Worm (Caenorhabditis elegans) whole organism, young adult: ENCODE results near the gene cyp-35A4.

Experiments
- B0261.1 ChIP-seq: sonication (generic microtip); optimal IDR thresholded peaks from 2 replicates; lab custom pipeline; 2016; ENCODE audit warnings: mild to moderate bottlenecking, missing genetic modification characterization, moderate library complexity, missing compliant biosample characterization
- B0336.3 ChIP-seq: fragments of 200-800 bp; sonication (Bioruptor generic); IDR thresholded peaks from 2 replicates; pipeline ENCODE4 v1.3.6; 2022; ENCODE audit warnings: missing genetic modification characterization, missing compliant biosample characterization
- F49E8.2 ChIP-seq: sonication (generic microtip); optimal IDR thresholded peaks from 3 replicates; lab custom pipeline; 2017; ENCODE audit warnings: missing genetic modification characterization, mild to moderate bottlenecking, missing compliant biosample characterization, antibody characterized with exemption, moderate library complexity; ENCODE audit not compliant: insufficient read depth
- T07F8.4 ChIP-seq: sonication (generic microtip); optimal IDR thresholded peaks from 2 replicates; lab custom pipeline; 2016; ENCODE audit warnings: mild to moderate bottlenecking, missing genetic modification characterization, moderate library complexity, missing compliant biosample characterization
- Y95B8A.8 ChIP-seq: fragments of 200-800 bp; sonication (Bioruptor generic); IDR thresholded peaks from 2 replicates; pipeline ENCODE4 v1.3.6; 2022; ENCODE audit warnings: missing genetic modification reagents, missing genetic modification characterization, missing compliant biosample characterization
- athp-1 ChIP-seq: sonication (generic microtip); optimal IDR thresholded peaks from 2 replicates; lab custom pipeline; 2017; ENCODE audit warnings: mild to moderate bottlenecking, missing genetic modification characterization, missing compliant biosample characterization
- attf-6 ChIP-seq: fragments of 200-800 bp; sonication (Bioruptor generic); IDR thresholded peaks from 2 replicates; pipeline ENCODE4 v1.3.6; 2022; ENCODE audit warnings: missing genetic modification reagents, missing genetic modification characterization, missing compliant biosample characterization
- ceh-58 ChIP-seq: fragments of 200-800 bp; sonication (Bioruptor generic); IDR thresholded peaks from 2 replicates; pipeline ENCODE4 v1.3.6; 2022; ENCODE audit warnings: missing genetic modification characterization, missing compliant biosample characterization
- ceh-91 ChIP-seq: fragments of 200-800 bp; sonication (Bioruptor generic); IDR thresholded peaks from 2 replicates; pipeline ENCODE4 v1.3.6; 2022; ENCODE audit warnings: missing genetic modification reagents, missing genetic modification characterization, missing compliant biosample characterization
- ekl-4 ChIP-seq: fragments of 200-800 bp; sonication (Bioruptor generic); IDR thresholded peaks from 2 replicates; pipeline ENCODE4 v1.3.6; 2022; ENCODE audit warnings: missing genetic modification reagents, missing genetic modification characterization, missing compliant biosample characterization
- let-526 ChIP-seq: fragments of 200-800 bp; sonication (Bioruptor generic); IDR thresholded peaks from 2 replicates; pipeline ENCODE4 v1.3.6; 2022; ENCODE audit warnings: missing genetic modification reagents, missing genetic modification characterization, missing compliant biosample characterization
- lin-40 ChIP-seq: sonication (generic microtip); optimal IDR thresholded peaks from 2 replicates; lab custom pipeline; 2016; ENCODE audit warnings: missing genetic modification characterization, mild to moderate bottlenecking, missing compliant biosample characterization, missing genotype, missing genetic modification reagents
- madf-6 ChIP-seq: fragments of 200-800 bp; sonication (Bioruptor generic); IDR thresholded peaks from 2 replicates; pipeline ENCODE4 v1.3.6; 2022; ENCODE audit warnings: missing genetic modification reagents, missing genetic modification characterization, missing compliant biosample characterization
- mxl-1 ChIP-seq: sonication (generic microtip); optimal IDR thresholded peaks from 2 replicates; lab custom pipeline; 2016; ENCODE audit warnings: missing genetic modification characterization, missing compliant biosample characterization
- nfya-2 ChIP-seq: fragments of 200-800 bp; sonication (Bioruptor generic); IDR thresholded peaks from 2 replicates; pipeline ENCODE4 v1.3.6; 2022; ENCODE audit warnings: missing genetic modification reagents, missing genetic modification characterization, missing compliant biosample characterization
- nhr-27 ChIP-seq: fragments of 200-800 bp; sonication (Bioruptor generic); optimal IDR thresholded peaks from 2 replicates; lab custom pipeline; 2018; ENCODE audit warnings: mild to moderate bottlenecking, missing genetic modification characterization, moderate library complexity, missing compliant biosample characterization
- repo-1 ChIP-seq: sonication (generic microtip); optimal IDR thresholded peaks from 2 replicates; lab custom pipeline; 2017; ENCODE audit warnings: mild to moderate bottlenecking, missing genetic modification characterization, missing compliant biosample characterization
- rpc-1 ChIP-seq, 2 experiments: fragments of 150-350 bp in 1 of 2; sonication (generic microtip) in 1 of 2; optimal IDR thresholded peaks; 2 replicates each; lab custom pipeline; 2014 to 2018; ENCODE audit warnings: missing biosample characterization in 1 of 2, missing genetic modification characterization in 1 of 2, missing genetic modification reagents in 1 of 2, missing genotype in 1 of 2
- snpc-1.3 ChIP-seq: sonication (generic microtip); optimal IDR thresholded peaks from 2 replicates; lab custom pipeline; 2017; ENCODE audit warnings: missing genetic modification characterization, mild to moderate bottlenecking, missing compliant biosample characterization, antibody characterized with exemption, moderate library complexity, missing genotype, missing genetic modification reagents; ENCODE audit not compliant: insufficient read depth
- snpc-4 ChIP-seq, 5 experiments: fragments of 150-350 bp in 1 of 5; sonication (generic microtip) in 4 of 5; optimal IDR thresholded peaks; 2 replicates each; lab custom pipeline; 2014 to 2018; ENCODE audit warnings: missing genetic modification characterization in 5 of 5, missing biosample characterization in 3 of 5, antibody characterized with exemption in 2 of 5, mild to moderate bottlenecking in 2 of 5, missing compliant biosample characterization in 2 of 5, missing genotype in 2 of 5, moderate library complexity in 2 of 5, missing genetic modification reagents in 1 of 5
- unc-62 ChIP-seq: fragments of 150-350 bp; optimal IDR thresholded peaks from 2 replicates; lab custom pipeline; 2014; ENCODE audit warnings: missing biosample characterization, missing genetic modification reagents, missing genetic modification characterization

cyp-35A4 gene

DNA sequence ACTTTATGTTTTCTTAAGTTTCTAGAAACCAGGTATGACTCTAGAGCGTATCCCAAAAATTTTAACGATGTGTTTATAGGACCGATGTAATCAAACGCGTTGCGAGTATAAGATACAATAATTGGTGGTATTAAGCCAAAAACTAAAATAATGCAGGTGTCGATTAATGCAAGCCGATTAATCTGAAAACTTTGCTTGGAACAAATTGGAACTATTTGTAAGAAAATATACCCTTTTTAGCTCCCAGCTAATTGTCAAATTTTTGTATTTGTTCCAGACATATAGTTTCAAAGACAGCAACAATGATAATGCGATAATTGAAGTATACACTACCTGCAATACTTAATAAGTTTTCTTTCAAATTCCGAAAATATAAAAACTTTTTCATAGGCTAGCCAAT, 49.9 kb downstream of the cyp-35A4 start, which contains the start of gene srh-211 (continued):
- TF ChIP-seq T07F8.4 (tag; lab: Kevin White, UChicago) = no peak
- TF ChIP-seq let-526 (GFP tag; lab: Robert Waterston, UW) = no peak
- no peak for TF ChIP-seq athp-1 (tag; lab: Kevin White, UChicago)
- no peak for TF ChIP-seq nfya-2
- TF ChIP-seq Y95B8A.8 (GFP tag; lab: Robert Waterston, UW) = no peak

ce11 chrV:4082952-4083351, 51.5 kb downstream of the cyp-35A4 start, which contains the start of gene F38H12.5:
TSS of gene F38H12.5 (minus strand) at chrV:4083052.
- TF ChIP-seq lin-40 (tag; lab: Kevin White, UChicago) (no peak), ceh-91 (GFP tag; lab: Robert Waterston, UW) (no peak), unc-62 (GFP tag; lab: Kevin White, UChicago) (no peak), nhr-27 (tag; lab: Kevin White, UChicago) (no peak), ceh-58 (GFP tag; lab: Robert Waterston, UW) (no peak), F49E8.2 (no peak), rpc-1 (optimal IDR thresholded peaks at IDR 0.05; lab: Kevin White, UChicago) (no peak), rpc-1 (tag; optimal IDR thresholded peaks at IDR 0.05; lab: Kevin White, UChicago) (no peak), mxl-1 (tag; lab: Kevin White, UChicago) (no peak), snpc-4 (GFP tag; optimal IDR thresholded peaks at IDR 0.05; lab: Kevin White, UChicago) (no peak), snpc-4 (tag; optimal IDR thresholded peaks at IDR 0.05; lab: Kevin White, UChicago) (no peak), attf-6 (no peak), ekl-4 (no peak), snpc-1.3 (tag; lab: Kevin White, UChicago) (no peak), B0336.3 (GFP tag; lab: Robert Waterston, UW) (no peak), B0261.1 (tag; lab: Kevin White, UChicago) (no peak), madf-6 (GFP tag; lab: Robert Waterston, UW) (no peak), repo-1 (no peak)
